Worm (Caenorhabditis elegans) whole organism, young adult: ENCODE measurements around the gene sfa-1.

Experiments
- B0336.3 ChIP-seq: fragments of 200-800 bp; sonication (Bioruptor generic); IDR thresholded peaks from 2 replicates; pipeline ENCODE4 v1.3.6; 2022; ENCODE audit warnings: missing genetic modification characterization, missing compliant biosample characterization
- D2030.7 ChIP-seq: fragments of 200-800 bp; sonication (Bioruptor generic); IDR thresholded peaks from 2 replicates; pipeline ENCODE4 v1.3.6; 2022; ENCODE audit warnings: missing genetic modification reagents, missing genetic modification characterization, missing compliant biosample characterization
- F10E7.11 ChIP-seq: sonication (generic microtip); optimal IDR thresholded peaks from 2 replicates; lab custom pipeline; 2017; ENCODE audit warnings: mild to moderate bottlenecking, missing genetic modification characterization, moderate library complexity, missing compliant biosample characterization
- K11D2.4 ChIP-seq: fragments of 200-800 bp; sonication (Bioruptor generic); IDR thresholded peaks from 2 replicates; pipeline ENCODE4 v1.3.6; 2022; ENCODE audit warnings: missing genetic modification reagents, missing genetic modification characterization, missing compliant biosample characterization
- akir-1 ChIP-seq: fragments of 200-800 bp; sonication (Bioruptor generic); optimal IDR thresholded peaks from 2 replicates; lab custom pipeline; 2018; ENCODE audit warnings: mild to moderate bottlenecking, missing genetic modification characterization, moderate library complexity, missing compliant biosample characterization
- atf-7 ChIP-seq: sonication (generic microtip); optimal IDR thresholded peaks from 2 replicates; lab custom pipeline; 2017; ENCODE audit warnings: mild to moderate bottlenecking, missing genetic modification characterization, missing compliant biosample characterization
- attf-3 ChIP-seq: fragments of 200-800 bp; sonication (Bioruptor generic); conservative IDR thresholded peaks from 2 replicates; pipeline ENCODE4 v1.3.6; 2022; ENCODE audit warnings: missing genetic modification reagents, missing genetic modification characterization, missing compliant biosample characterization
- bed-1 ChIP-seq: fragments of 200-800 bp; sonication (Bioruptor generic); IDR thresholded peaks from 2 replicates; pipeline ENCODE4 v1.3.6; 2022; ENCODE audit warnings: missing genetic modification reagents, missing genetic modification characterization, missing compliant biosample characterization
- cebp-2 ChIP-seq: fragments of 200-800 bp; sonication (Bioruptor generic); IDR thresholded peaks from 2 replicates; pipeline ENCODE4 v1.3.6; 2022; ENCODE audit warnings: missing genetic modification characterization, missing compliant biosample characterization
- ceh-40 ChIP-seq: fragments of 200-800 bp; sonication (Bioruptor generic); IDR thresholded peaks from 2 replicates; pipeline ENCODE4 v1.3.6; 2022; ENCODE audit warnings: missing genetic modification characterization, missing compliant biosample characterization
- ceh-79 ChIP-seq: sonication (generic microtip); optimal IDR thresholded peaks from 2 replicates; lab custom pipeline; 2017; ENCODE audit warnings: mild to moderate bottlenecking, missing genetic modification characterization, missing compliant biosample characterization
- dox-1 ChIP-seq: fragments of 200-800 bp; sonication (Bioruptor generic); IDR thresholded peaks from 2 replicates; pipeline ENCODE4 v1.3.6; 2022; ENCODE audit warnings: missing genetic modification reagents, missing genetic modification characterization, missing compliant biosample characterization
- dpl-1 ChIP-seq: fragments of 150-350 bp; optimal IDR thresholded peaks from 2 replicates; lab custom pipeline; 2014; ENCODE audit warnings: missing biosample characterization, missing genetic modification reagents, missing genetic modification characterization
- egl-18 ChIP-seq: fragments of 200-800 bp; sonication (Bioruptor generic); IDR thresholded peaks from 2 replicates; pipeline ENCODE4 v1.3.6; 2022; ENCODE audit warnings: missing genetic modification reagents, missing genetic modification characterization, missing compliant biosample characterization
- egrh-3 ChIP-seq: fragments of 200-800 bp; sonication (Bioruptor generic); IDR thresholded peaks from 2 replicates; pipeline ENCODE4 v1.3.6; 2022; ENCODE audit warnings: missing genetic modification reagents, missing genetic modification characterization, missing compliant biosample characterization
- fkh-3 ChIP-seq: sonication (generic microtip); optimal IDR thresholded peaks from 2 replicates; lab custom pipeline; 2016; ENCODE audit warnings: mild to moderate bottlenecking, missing genetic modification characterization, missing compliant biosample characterization
- let-607 ChIP-seq, 2 experiments: fragments of 200-800 bp in 1 of 2; sonication (Bioruptor generic) in 1 of 2; sonication (generic microtip) in 1 of 2; optimal IDR thresholded peaks; 2 replicates each; lab custom pipeline; 2016 to 2018; ENCODE audit warnings: mild to moderate bottlenecking in 2 of 2, missing compliant biosample characterization in 2 of 2, missing genetic modification characterization in 2 of 2, moderate library complexity in 2 of 2, missing genotype in 1 of 2
- lin-35 ChIP-seq, 3 experiments: fragments of 150-350 bp in 2 of 3; sonication (generic microtip) in 1 of 3; optimal IDR thresholded peaks; 2 replicates each; lab custom pipeline; 2014 to 2018; ENCODE audit warnings: missing biosample characterization in 3 of 3, missing genetic modification characterization in 3 of 3, missing genetic modification reagents in 3 of 3
- lir-1 ChIP-seq: fragments of 200-800 bp; sonication (Bioruptor generic); conservative IDR thresholded peaks from 2 replicates; pipeline ENCODE4 v1.3.6; 2022; ENCODE audit warnings: missing genetic modification reagents, missing genetic modification characterization, missing compliant biosample characterization
- madf-10 ChIP-seq: sonication (generic microtip); optimal IDR thresholded peaks from 2 replicates; lab custom pipeline; 2016; ENCODE audit warnings: mild to moderate bottlenecking, missing genetic modification characterization, missing compliant biosample characterization
- nfya-1 ChIP-seq: sonication (generic microtip); optimal IDR thresholded peaks from 2 replicates; lab custom pipeline; 2017; ENCODE audit warnings: antibody characterized with exemption, missing compliant biosample characterization, missing genetic modification characterization, borderline replicate concordance; ENCODE audit not compliant: insufficient read depth
- nfyb-1 ChIP-seq: fragments of 200-800 bp; sonication (Bioruptor generic); IDR thresholded peaks from 2 replicates; pipeline ENCODE4 v1.3.6; 2022; ENCODE audit warnings: missing genetic modification reagents, missing genetic modification characterization, missing compliant biosample characterization
- nhr-179 ChIP-seq: sonication (generic microtip); optimal IDR thresholded peaks from 2 replicates; lab custom pipeline; 2016; ENCODE audit warnings: mild to moderate bottlenecking, missing genetic modification characterization, missing compliant biosample characterization
- nhr-80 ChIP-seq: sonication (generic microtip); optimal IDR thresholded peaks from 2 replicates; lab custom pipeline; 2016; ENCODE audit warnings: missing genetic modification characterization, missing compliant biosample characterization
- nhr-90 ChIP-seq: sonication (generic microtip); optimal IDR thresholded peaks from 2 replicates; lab custom pipeline; 2016; ENCODE audit warnings: missing genotype, mild to moderate bottlenecking, missing genetic modification characterization, missing compliant biosample characterization
- rcor-1 ChIP-seq: fragments of 200-800 bp; sonication (Bioruptor generic); IDR thresholded peaks from 2 replicates; pipeline ENCODE4 v1.3.6; 2022; ENCODE audit warnings: missing genetic modification reagents, missing genetic modification characterization, missing compliant biosample characterization
- repo-1 ChIP-seq: sonication (generic microtip); optimal IDR thresholded peaks from 2 replicates; lab custom pipeline; 2017; ENCODE audit warnings: mild to moderate bottlenecking, missing genetic modification characterization, missing compliant biosample characterization
- rpc-1 ChIP-seq, 2 experiments: fragments of 150-350 bp in 1 of 2; sonication (generic microtip) in 1 of 2; optimal IDR thresholded peaks; 2 replicates each; lab custom pipeline; 2014 to 2018; ENCODE audit warnings: missing biosample characterization in 1 of 2, missing genetic modification characterization in 1 of 2, missing genetic modification reagents in 1 of 2, missing genotype in 1 of 2
- snpc-1.3 ChIP-seq: sonication (generic microtip); optimal IDR thresholded peaks from 2 replicates; lab custom pipeline; 2017; ENCODE audit warnings: missing genetic modification characterization, mild to moderate bottlenecking, missing compliant biosample characterization, antibody characterized with exemption, moderate library complexity, missing genotype, missing genetic modification reagents; ENCODE audit not compliant: insufficient read depth
- snpc-4 ChIP-seq, 5 experiments: fragments of 150-350 bp in 1 of 5; sonication (generic microtip) in 4 of 5; optimal IDR thresholded peaks; 2 replicates each; lab custom pipeline; 2014 to 2018; ENCODE audit warnings: missing genetic modification characterization in 5 of 5, missing biosample characterization in 3 of 5, antibody characterized with exemption in 2 of 5, mild to moderate bottlenecking in 2 of 5, missing compliant biosample characterization in 2 of 5, missing genotype in 2 of 5, moderate library complexity in 2 of 5, missing genetic modification reagents in 1 of 5
- sptf-2 ChIP-seq: fragments of 200-800 bp; sonication (Bioruptor generic); optimal IDR thresholded peaks from 2 replicates; lab custom pipeline; 2018; ENCODE audit warnings: mild to moderate bottlenecking, missing genetic modification characterization, missing compliant biosample characterization
- unc-130 ChIP-seq: sonication (generic microtip); optimal IDR thresholded peaks from 2 replicates; lab custom pipeline; 2016; ENCODE audit warnings: missing genetic modification reagents, missing genetic modification characterization, missing compliant biosample characterization
- unc-62 ChIP-seq: fragments of 150-350 bp; optimal IDR thresholded peaks from 2 replicates; lab custom pipeline; 2014; ENCODE audit warnings: missing biosample characterization, missing genetic modification reagents, missing genetic modification characterization
- zfh-2 ChIP-seq: fragments of 200-800 bp; sonication (Bioruptor generic); conservative IDR thresholded peaks from 2 replicates; pipeline ENCODE4 v1.3.6; 2022; ENCODE audit warnings: missing genetic modification reagents, missing genetic modification characterization, missing compliant biosample characterization
- ztf-25 ChIP-seq: fragments of 200-800 bp; sonication (Bioruptor generic); IDR thresholded peaks from 2 replicates; pipeline ENCODE4 v1.3.6; 2022; ENCODE audit warnings: missing genetic modification reagents, missing genetic modification characterization, missing compliant biosample characterization

The sfa-1 gene

ce11 chrIV:17105578-17105977, 5.2 kb downstream of the sfa-1 start:
- TF ChIP-seq nhr-80 (tag; lab: Kevin White, UChicago) (no peak), egrh-3 (GFP tag; lab: Robert Waterston, UW) (peak; percentile 70; the same call in 1 of the 2 replicates), cebp-2 (GFP tag; lab: Robert Waterston, UW) (0 out of 2 replicates have a peak, but pooled peaks have one; percentile 22), repo-1 (tag; lab: Kevin White, UChicago) (peak; percentile 39), F10E7.11 (tag; lab: Kevin White, UChicago) (no peak), zfh-2 (peak; percentile 81)
- TF ChIP-seq, all 124 proteins: peak for 4

- TF ChIP-seq attf-3 (GFP tag; lab: Robert Waterston, UW) = no peak
- no peak for TF ChIP-seq unc-62
- TF ChIP-seq snpc-1.3 = no peak
- no peak for TF ChIP-seq sptf-2 (GFP tag; lab: Kevin White, UChicago)
- no peak for TF ChIP-seq ztf-25 (GFP tag; lab: Robert Waterston, UW)
- peak; percentile 76 for TF ChIP-seq zfh-2
- no peak for TF ChIP-seq D2030.7 (GFP tag; lab: Robert Waterston, UW)
- TF ChIP-seq nfyb-1 (GFP tag; lab: Robert Waterston, UW) = peak; percentile 68
- no peak for TF ChIP-seq lin-35 (GFP tag; optimal IDR thresholded peaks at IDR 0.05; lab: Kevin White, UChicago)
- no peak for TF ChIP-seq akir-1 (GFP tag; lab: Kevin White, UChicago)
- no peak for TF ChIP-seq nhr-179 (tag; lab: Kevin White, UChicago)
- TF ChIP-seq nfya-1 = no peak
- no peak for TF ChIP-seq dox-1 (GFP tag; lab: Robert Waterston, UW)
- no peak for TF ChIP-seq egl-18 (GFP tag; lab: Robert Waterston, UW)
- TF ChIP-seq dpl-1 (GFP tag; lab: Kevin White, UChicago) = no peak
- no peak for TF ChIP-seq snpc-4 (GFP tag; optimal IDR thresholded peaks at IDR 0.05; lab: Kevin White, UChicago)
- TF ChIP-seq snpc-4 (tag; optimal IDR thresholded peaks at IDR 0.05; lab: Kevin White, UChicago) = peak in 1 of 4 experiments; percentile 21
- no peak for TF ChIP-seq rcor-1 (GFP tag; lab: Robert Waterston, UW)
- no peak for TF ChIP-seq ceh-79 (tag; lab: Kevin White, UChicago)
- peak; percentile 35; the same call in 1 of the 2 replicates for TF ChIP-seq egrh-3 (GFP tag; lab: Robert Waterston, UW)
Measured at ce11 chrIV:17104157-17104872, 6.5 kb downstream of the sfa-1 start.

- TF ChIP-seq unc-130 (no peak), madf-10 (tag; lab: Kevin White, UChicago) (no peak), snpc-4 (GFP tag; optimal IDR thresholded peaks at IDR 0.05; lab: Kevin White, UChicago) (no peak), snpc-4 (tag; optimal IDR thresholded peaks at IDR 0.05; lab: Kevin White, UChicago) (peak in 1 of 4 experiments; percentile 45), fkh-3 (tag; lab: Kevin White, UChicago) (no peak), nhr-90 (tag; lab: Kevin White, UChicago) (no peak)
Measured at ce11 chrIV:17103615-17104014, 7.2 kb downstream of the sfa-1 start, which contains the start of gene Y116A8C.30. Gene Y116A8C.30, minus strand, starts transcription at chrIV:17103715.

- TF ChIP-seq B0336.3 (GFP tag; lab: Robert Waterston, UW) (no peak), lir-1 (GFP tag; lab: Robert Waterston, UW) (no peak), K11D2.4 (no peak), rpc-1 (optimal IDR thresholded peaks at IDR 0.05; lab: Kevin White, UChicago) (no peak), rpc-1 (tag; optimal IDR thresholded peaks at IDR 0.05; lab: Kevin White, UChicago) (no peak), atf-7 (tag; lab: Kevin White, UChicago) (no peak), let-607 (tag; optimal IDR thresholded peaks at IDR 0.05; lab: Kevin White, UChicago) (no peak), bed-1 (no peak), ceh-40 (no peak)
Measured at ce11 chrIV:17103116-17103515, 7.7 kb downstream of the sfa-1 start.
